Fruit fly (Drosophila melanogaster) whole organism, embryonic: ENCODE results near the gene Mybbp1A.
A peak's percentile ranks its signal among the peaks of the same experiment; 100 is the strongest.

Experiments used
- Adf1 ChIP-seq: fragments of 200-800 bp; sonication (Bioruptor generic); IDR thresholded peaks from 2 replicates; pipeline ENCODE4 v1.3.6; 2022; ENCODE audit warnings: missing biosample characterization, missing genetic modification characterization
- Atf-2 ChIP-seq: fragments of 200-800 bp; sonication (Bioruptor generic); optimal IDR thresholded peaks from 2 replicates; lab custom pipeline; 2016; ENCODE audit warnings: missing biosample characterization, missing genetic modification characterization
- Atf3 ChIP-seq: fragments of 200-800 bp; sonication (Bioruptor generic); optimal IDR thresholded peaks from 3 replicates; lab custom pipeline; 2016; ENCODE audit warnings: missing biosample characterization, missing genetic modification characterization
- CG10543 ChIP-seq: fragments of 200-800 bp; sonication (Bioruptor generic); optimal IDR thresholded peaks from 3 replicates; lab custom pipeline; 2017; ENCODE audit warnings: missing biosample characterization, mild to moderate bottlenecking, missing genetic modification characterization, moderate library complexity
- CG12391 ChIP-seq: fragments of 200-800 bp; sonication (Bioruptor generic); optimal IDR thresholded peaks from 3 replicates; lab custom pipeline; 2018; ENCODE audit warnings: missing biosample characterization, mild to moderate bottlenecking, missing genetic modification characterization, moderate library complexity
- CG13123 ChIP-seq: fragments of 200-800 bp; sonication (Bioruptor generic); optimal IDR thresholded peaks from 2 replicates; lab custom pipeline; 2016; ENCODE audit warnings: missing biosample characterization, missing genetic modification characterization
- CG13287 ChIP-seq: fragments of 200-800 bp; sonication (Bioruptor generic); IDR thresholded peaks from 2 replicates; pipeline ENCODE4 v1.3.6; 2022; ENCODE audit warnings: missing biosample characterization, missing genetic modification characterization; ENCODE audit not compliant: partially characterized antibody
- CG14050 ChIP-seq: fragments of 200-800 bp; sonication (Bioruptor generic); IDR thresholded peaks from 3 replicates; pipeline ENCODE4 v1.3.6; 2022; ENCODE audit warnings: missing biosample characterization, missing genetic modification characterization
- CG15011 ChIP-seq: fragments of 200-800 bp; sonication (Bioruptor generic); optimal IDR thresholded peaks from 3 replicates; lab custom pipeline; 2018; ENCODE audit warnings: missing biosample characterization, mild to moderate bottlenecking, missing genetic modification characterization
- CG15479 ChIP-seq: fragments of 200-800 bp; sonication (Bioruptor generic); optimal IDR thresholded peaks from 3 replicates; lab custom pipeline; 2019; ENCODE audit warnings: missing biosample characterization, mild to moderate bottlenecking, missing genetic modification characterization, moderate library complexity
- CG1603 ChIP-seq: fragments of 200-800 bp; sonication (Bioruptor generic); optimal IDR thresholded peaks from 2 replicates; lab custom pipeline; 2019; ENCODE audit warnings: missing biosample characterization, mild to moderate bottlenecking, missing genetic modification characterization, moderate library complexity
- CG17359 ChIP-seq: fragments of 200-800 bp; sonication (Bioruptor generic); optimal IDR thresholded peaks from 3 replicates; lab custom pipeline; 2018; ENCODE audit warnings: missing biosample characterization, mild to moderate bottlenecking, missing genetic modification characterization, moderate library complexity
- CG17802 ChIP-seq: fragments of 200-800 bp; sonication (Bioruptor generic); optimal IDR thresholded peaks from 2 replicates; lab custom pipeline; 2018; ENCODE audit warnings: missing biosample characterization, mild to moderate bottlenecking, missing genetic modification characterization, moderate library complexity
- CG18476 ChIP-seq: fragments of 200-800 bp; sonication (Bioruptor generic); optimal IDR thresholded peaks from 2 replicates; lab custom pipeline; 2016; ENCODE audit warnings: missing biosample characterization, mild to moderate bottlenecking, missing genetic modification characterization
- CG18599 ChIP-seq: fragments of 200-800 bp; sonication (Bioruptor generic); optimal IDR thresholded peaks from 3 replicates; lab custom pipeline; 2017; ENCODE audit warnings: missing biosample characterization, missing genetic modification characterization, mild to moderate bottlenecking, moderate library complexity, missing genetic modification reagents
- CG3281 ChIP-seq: fragments of 200-800 bp; sonication (Bioruptor generic); optimal IDR thresholded peaks from 3 replicates; lab custom pipeline; 2017; ENCODE audit warnings: missing biosample characterization, mild to moderate bottlenecking, missing genetic modification characterization
- CG4404 ChIP-seq: fragments of 200-800 bp; sonication (Bioruptor generic); IDR thresholded peaks from 2 replicates; pipeline ENCODE4 v1.3.6; 2022; ENCODE audit warnings: missing biosample characterization, missing genetic modification characterization
- CG4730 ChIP-seq: fragments of 200-800 bp; sonication (Bioruptor generic); IDR thresholded peaks from 2 replicates; pipeline ENCODE4 v1.3.6; 2022; ENCODE audit warnings: missing biosample characterization, missing genetic modification characterization
- CG5180 ChIP-seq: fragments of 200-800 bp; sonication (Bioruptor generic); optimal IDR thresholded peaks from 3 replicates; lab custom pipeline; 2017; ENCODE audit warnings: missing biosample characterization, missing genetic modification characterization, mild to moderate bottlenecking, moderate library complexity, missing genetic modification reagents
- CoRest ChIP-seq: fragments of 200-800 bp; sonication (Bioruptor generic); optimal IDR thresholded peaks from 3 replicates; lab custom pipeline; 2018; ENCODE audit warnings: missing biosample characterization, mild to moderate bottlenecking, missing genetic modification characterization, moderate library complexity
- D19B ChIP-seq: fragments of 200-800 bp; sonication (Bioruptor generic); optimal IDR thresholded peaks from 2 replicates; lab custom pipeline; 2017; ENCODE audit warnings: missing biosample characterization, mild to moderate bottlenecking, missing genetic modification characterization
- Deaf1 ChIP-seq: fragments of 200-800 bp; optimal IDR thresholded peaks from 3 replicates; lab custom pipeline; 2019; ENCODE audit warnings: missing biosample characterization, mild to moderate bottlenecking, missing genetic modification characterization, moderate library complexity
- Elba2 ChIP-seq: fragments of 200-800 bp; sonication (Bioruptor generic); optimal IDR thresholded peaks from 3 replicates; lab custom pipeline; 2016; ENCODE audit warnings: missing biosample characterization, missing genetic modification characterization
- Ets65A ChIP-seq: fragments of 200-800 bp; sonication (Bioruptor generic); peaks from one replicate; lab custom pipeline; 2016; ENCODE audit warnings: missing biosample characterization, missing genetic modification characterization
- GATAe ChIP-seq: fragments of 200-800 bp; sonication (Bioruptor generic); conservative IDR thresholded peaks from 2 replicates; pipeline ENCODE4 v1.3.6; 2022; ENCODE audit warnings: missing biosample characterization, missing genetic modification characterization
- Lpt ChIP-seq: fragments of >200 bp; optimal IDR thresholded peaks from 2 replicates; lab custom pipeline; 2018; ENCODE audit warnings: missing biosample characterization, missing genetic modification characterization
- MBD-R2 ChIP-seq: fragments of 200-800 bp; sonication (Bioruptor generic); IDR thresholded peaks from 2 replicates; pipeline ENCODE4 v1.3.6; 2022; ENCODE audit warnings: missing biosample characterization, missing genetic modification characterization
- MTF-1 ChIP-seq: fragments of 200-800 bp; sonication (Bioruptor generic); optimal IDR thresholded peaks from 2 replicates; lab custom pipeline; 2018; ENCODE audit warnings: missing biosample characterization, mild to moderate bottlenecking, missing genetic modification characterization, borderline replicate concordance
- Med ChIP-seq: fragments of 200-800 bp; sonication (Bioruptor generic); peaks from one replicate; lab custom pipeline; 2016; ENCODE audit warnings: missing biosample characterization, missing genetic modification characterization, mild to moderate bottlenecking, inconsistent platforms, moderate library complexity
- Oaz ChIP-seq: fragments of 200-800 bp; sonication (Bioruptor generic); IDR thresholded peaks from 2 replicates; pipeline ENCODE4 v1.3.6; 2022; ENCODE audit warnings: missing biosample characterization, missing genetic modification characterization
- Pdp1 ChIP-seq, 2 experiments: fragments of 200-800 bp; sonication (Bioruptor generic); optimal IDR thresholded peaks; 3 replicates each; lab custom pipeline; 2016; ENCODE audit warnings: missing biosample characterization in 2 of 2, missing genetic modification characterization in 2 of 2, mild to moderate bottlenecking in 1 of 2, moderate library complexity in 1 of 2
- Poxn ChIP-seq: fragments of 200-800 bp; sonication (Bioruptor generic); IDR thresholded peaks from 2 replicates; pipeline ENCODE4 v1.3.6; 2022; ENCODE audit warnings: missing biosample characterization, missing genetic modification characterization
- Scr ChIP-seq: fragments of 200-800 bp; sonication (Bioruptor generic); IDR thresholded peaks from 2 replicates; pipeline ENCODE4 v1.3.6; 2022; ENCODE audit warnings: missing biosample characterization, missing genetic modification characterization; ENCODE audit not compliant: partially characterized antibody
- Side ChIP-seq: fragments of 200-800 bp; sonication (Bioruptor generic); optimal IDR thresholded peaks from 2 replicates; lab custom pipeline; 2016; ENCODE audit warnings: missing biosample characterization, missing genetic modification characterization
- ac ChIP-seq: fragments of 200-800 bp; sonication (Bioruptor generic); optimal IDR thresholded peaks from 3 replicates; lab custom pipeline; 2017; ENCODE audit warnings: missing biosample characterization, mild to moderate bottlenecking, missing genetic modification characterization
- bsh ChIP-seq, 2 experiments: fragments of 200-800 bp; sonication (Bioruptor generic); optimal IDR thresholded peaks; 2 replicates each; lab custom pipeline; 2017 to 2018; ENCODE audit warnings: mild to moderate bottlenecking in 2 of 2, missing biosample characterization in 2 of 2, missing genetic modification characterization in 2 of 2, moderate library complexity in 1 of 2
- ci ChIP-seq: fragments of 200-800 bp; sonication (Bioruptor generic); IDR thresholded peaks from 3 replicates; pipeline ENCODE4 v1.3.6; 2022; ENCODE audit warnings: missing biosample characterization, missing genetic modification characterization
- eyg ChIP-seq: fragments of 200-800 bp; sonication (Bioruptor generic); optimal IDR thresholded peaks from 3 replicates; lab custom pipeline; 2016; ENCODE audit warnings: missing biosample characterization, missing genetic modification characterization
- gsb-n ChIP-seq: fragments of 200-800 bp; sonication (Bioruptor generic); optimal IDR thresholded peaks from 3 replicates; lab custom pipeline; 2018; ENCODE audit warnings: missing biosample characterization, mild to moderate bottlenecking, missing genetic modification characterization
- jigr1 ChIP-seq: fragments of 200-800 bp; sonication (Bioruptor generic); IDR thresholded peaks from 3 replicates; pipeline ENCODE4 v1.3.6; 2022; ENCODE audit warnings: missing biosample characterization, missing genetic modification characterization
- luna ChIP-seq: fragments of 200-800 bp; sonication (Bioruptor generic); optimal IDR thresholded peaks from 2 replicates; lab custom pipeline; 2016; ENCODE audit warnings: missing biosample characterization, missing genetic modification characterization
- nerfin-1 ChIP-seq: fragments of 200-800 bp; sonication (Bioruptor generic); optimal IDR thresholded peaks from 3 replicates; lab custom pipeline; 2019; ENCODE audit warnings: missing biosample characterization, mild to moderate bottlenecking, missing genetic modification characterization, moderate library complexity
- nmo ChIP-seq: fragments of 200-800 bp; sonication (Bioruptor generic); optimal IDR thresholded peaks from 2 replicates; lab custom pipeline; 2018; ENCODE audit warnings: missing biosample characterization, mild to moderate bottlenecking, missing genetic modification characterization, moderate library complexity
- pho ChIP-seq: fragments of 200-800 bp; sonication (Bioruptor generic); optimal IDR thresholded peaks from 2 replicates; lab custom pipeline; 2016; ENCODE audit warnings: missing biosample characterization, missing genetic modification characterization
- sd ChIP-seq: fragments of 200-800 bp; sonication (Bioruptor generic); optimal IDR thresholded peaks from 3 replicates; lab custom pipeline; 2018; ENCODE audit warnings: missing biosample characterization, mild to moderate bottlenecking, missing genetic modification characterization, moderate library complexity
- seq ChIP-seq: fragments of 200-800 bp; sonication (Bioruptor generic); IDR thresholded peaks from 2 replicates; pipeline ENCODE4 v1.3.6; 2022; ENCODE audit warnings: missing biosample characterization, missing genetic modification characterization
- tll ChIP-seq, 2 experiments: fragments of 200-800 bp in 1 of 2; fragments of >200 bp in 1 of 2; sonication (Bioruptor generic) in 1 of 2; optimal IDR thresholded peaks; 2 replicates each; lab custom pipeline; 2017 to 2019; ENCODE audit warnings: missing biosample characterization in 2 of 2, missing genetic modification characterization in 2 of 2, mild to moderate bottlenecking in 1 of 2, moderate library complexity in 1 of 2
- tx ChIP-seq: fragments of 200-800 bp; sonication (Bioruptor generic); optimal IDR thresholded peaks from 2 replicates; lab custom pipeline; 2016; ENCODE audit warnings: missing biosample characterization, missing genetic modification characterization
- wek ChIP-seq: fragments of 200-800 bp; sonication (Bioruptor generic); optimal IDR thresholded peaks from 3 replicates; lab custom pipeline; 2018; ENCODE audit warnings: missing biosample characterization, mild to moderate bottlenecking, missing genetic modification characterization, moderate library complexity

Mybbp1A gene

dm6 chrX:598322-599057 lies 31.1 kb upstream of the Mybbp1A start (continued):
- peak in 1 of 2 experiments; percentile 61 for TF ChIP-seq Pdp1 (GFP tag; optimal IDR thresholded peaks at IDR 0.05; lab: Kevin White, UChicago)
- no peak for TF ChIP-seq jigr1 (GFP tag; lab: Robert Waterston, UW)
- no peak for TF ChIP-seq CG5180
- TF ChIP-seq ci (GFP tag; lab: Robert Waterston, UW): peak; percentile 22; the same call in 1 of the 3 replicates
- TF ChIP-seq CG10543: peak; percentile 39
- TF ChIP-seq CG15479 (GFP tag; lab: Kevin White, UChicago): no peak
- TF ChIP-seq nmo: no peak
- no peak for TF ChIP-seq ac (GFP tag; lab: Kevin White, UChicago)
- no peak for TF ChIP-seq Atf-2 (GFP tag; lab: Kevin White, UChicago)
- no peak for TF ChIP-seq CG14050
- TF ChIP-seq CG18476 (GFP tag; lab: Kevin White, UChicago): no peak
- no peak for TF ChIP-seq CG13287 (GFP tag; lab: Robert Waterston, UW)
- TF ChIP-seq Poxn (GFP tag; lab: Robert Waterston, UW): no peak
- TF ChIP-seq D19B (GFP tag; lab: Kevin White, UChicago): peak; percentile 6
- TF ChIP-seq Lpt (GFP tag; lab: Kevin White, UChicago): no peak
- no peak for TF ChIP-seq Scr (GFP tag; lab: Robert Waterston, UW)
- TF ChIP-seq CG13123 (GFP tag; lab: Kevin White, UChicago): no peak
- no peak for TF ChIP-seq CG12391
- no peak for TF ChIP-seq Atf3 (GFP tag; lab: Kevin White, UChicago)
- no peak for TF ChIP-seq luna (GFP tag; lab: Kevin White, UChicago)
- no peak for TF ChIP-seq pho
- no peak for TF ChIP-seq Elba2 (GFP tag; lab: Kevin White, UChicago)
- TF ChIP-seq MBD-R2: no peak
- TF ChIP-seq sd: peak; percentile 59
- no peak for TF ChIP-seq tll (GFP tag; optimal IDR thresholded peaks at IDR 0.05; lab: Kevin White, UChicago)
- TF ChIP-seq CG4730 (GFP tag; lab: Robert Waterston, UW): no peak
- TF ChIP-seq CG4404: no peak
- TF ChIP-seq CoRest (tag; lab: Kevin White, UChicago): no peak
- no peak for TF ChIP-seq gsb-n (tag; lab: Kevin White, UChicago)
- TF ChIP-seq Deaf1 (tag; lab: Kevin White, UChicago): no peak
- TF ChIP-seq Side: no peak
- TF ChIP-seq Adf1: no peak
- TF ChIP-seq Ets65A (GFP tag; lab: Kevin White, UChicago): peak; percentile 19
- TF ChIP-seq CG15011: no peak
- TF ChIP-seq eyg (GFP tag; lab: Kevin White, UChicago): no peak
- TF ChIP-seq wek (GFP tag; lab: Kevin White, UChicago): no peak
- TF ChIP-seq seq (GFP tag; lab: Robert Waterston, UW): no peak
- TF ChIP-seq CG18599 (GFP tag; lab: Kevin White, UChicago): peak; percentile 7
- TF ChIP-seq CG3281 (GFP tag; lab: Kevin White, UChicago): no peak
- no peak for TF ChIP-seq CG17802 (tag; lab: Kevin White, UChicago)
- TF ChIP-seq CG1603 (tag; lab: Kevin White, UChicago): peak; percentile 16
- TF ChIP-seq bsh (GFP tag; optimal IDR thresholded peaks at IDR 0.05; lab: Kevin White, UChicago): peak in 1 of 2 experiments; percentile 18
- TF ChIP-seq nerfin-1 (tag; lab: Kevin White, UChicago): no peak
- TF ChIP-seq CG17359: no peak
- TF ChIP-seq MTF-1: no peak
- TF ChIP-seq Med (GFP tag; lab: Kevin White, UChicago): peak; percentile 67
- TF ChIP-seq tx (GFP tag; lab: Kevin White, UChicago): no peak
- TF ChIP-seq GATAe (GFP tag; lab: Robert Waterston, UW): 0 out of 2 replicates have a peak, but pooled peaks have one; percentile 16
- TF ChIP-seq Oaz: no peak
